Worm (Caenorhabditis elegans): ENCODE results near the gene W03F9.11.

- TF ChIP-seq ceh-100 (GFP tag; IDR thresholded peaks at IDR 0.05) (no peak), sdz-38 (tag; optimal IDR thresholded peaks at IDR 0.05) (no peak), nhr-179 (tag; optimal IDR thresholded peaks at IDR 0.05) (no peak), aptf-2 (GFP tag; conservative IDR thresholded peaks at IDR 0.05) (no peak), sptf-2 (GFP tag; optimal IDR thresholded peaks at IDR 0.05) (no peak), Y67H2A.10 (GFP tag; conservative IDR thresholded peaks at IDR 0.05) (no peak), ets-4 (GFP tag; optimal IDR thresholded peaks at IDR 0.05) (no peak)
Measured at ce11 chrV:176870-177467, 35.8 kb upstream of the W03F9.11 start, which contains the start of gene cul-3.
